Fruit fly (Drosophila melanogaster) whole organism, wandering third instar larva: ENCODE data around the gene alpha-Est4.

Experiments used
- Dif ChIP-seq: fragments of 200-275, 200-300 bp; sonication (Bioruptor generic); optimal IDR thresholded peaks from 2 replicates; lab custom pipeline; 2018; ENCODE audit warnings: missing biosample characterization, missing genetic modification characterization; ENCODE audit not compliant: partially characterized antibody
- Hnf4 ChIP-seq: fragments of 200-800 bp; sonication (Bioruptor generic); optimal IDR thresholded peaks from 2 replicates; lab custom pipeline; 2016; ENCODE audit warnings: missing biosample characterization, mild to moderate bottlenecking, missing genetic modification characterization
- Myc ChIP-seq: fragments of >200 bp; optimal IDR thresholded peaks from 2 replicates; lab custom pipeline; 2017
- OdsH ChIP-seq: fragments of 200-800 bp; sonication (Bioruptor generic); optimal IDR thresholded peaks from 2 replicates; lab custom pipeline; 2016; ENCODE audit warnings: missing biosample characterization, mild to moderate bottlenecking, missing genetic modification characterization
- Rel ChIP-seq, 2 experiments: fragments of 200-800 bp; sonication (Bioruptor generic) in 1 of 2; optimal IDR thresholded peaks; 2 replicates in 1 of 2; 3 replicates in 1 of 2; lab custom pipeline; 2016 to 2019; ENCODE audit warnings: mild to moderate bottlenecking in 2 of 2, missing biosample characterization in 2 of 2, missing genetic modification characterization in 2 of 2, moderate library complexity in 1 of 2
- br ChIP-seq: fragments of 200-800 bp; sonication (Bioruptor generic); optimal IDR thresholded peaks from 2 replicates; lab custom pipeline; 2016; ENCODE audit warnings: missing biosample characterization, missing genetic modification characterization
- fru ChIP-seq: fragments of 200-800 bp; sonication (Bioruptor generic); optimal IDR thresholded peaks from 3 replicates; lab custom pipeline; 2016; ENCODE audit warnings: missing biosample characterization, mild to moderate bottlenecking, missing genetic modification characterization
- psq ChIP-seq: fragments of 200-800 bp; sonication (Bioruptor generic); optimal IDR thresholded peaks from 3 replicates; lab custom pipeline; 2017; ENCODE audit warnings: missing biosample characterization, mild to moderate bottlenecking, missing genetic modification characterization, moderate library complexity
- tai ChIP-seq: sonication (Bioruptor generic); optimal IDR thresholded peaks from 2 replicates; lab custom pipeline; 2016; ENCODE audit warnings: missing biosample characterization, missing genetic modification characterization

dm6 chr3R:7497488-7497887 is 40.9 kb downstream of the alpha-Est4 start:
- TF ChIP-seq Dif (GFP tag; lab: Kevin White, UChicago) (no peak), fru (no peak), Myc (lab: Kevin White, UChicago) (no peak), Rel (GFP tag; optimal IDR thresholded peaks at IDR 0.05; lab: Kevin White, UChicago) (peak; percentile 18), Rel (tag; optimal IDR thresholded peaks at IDR 0.05; lab: Kevin White, UChicago) (peak; percentile 74), br (GFP tag; lab: Kevin White, UChicago) (peak; percentile 33), psq (no peak), OdsH (GFP tag; lab: Kevin White, UChicago) (peak; percentile 25), tai (GFP tag; lab: Kevin White, UChicago) (no peak), Hnf4 (GFP tag; lab: Kevin White, UChicago) (no peak)
